Worm (Caenorhabditis elegans) whole organism, young adult: ENCODE data around the gene AC3.12.
A peak's percentile ranks its signal among the peaks of the same experiment; 100 is the strongest.
"Not testable (repeated sequence)": the region's sequence is repeated elsewhere in the genome, so short reads cannot be mapped to it uniquely, and the experiment has no call there.

Experiments used
- B0019.2 ChIP-seq: fragments of 200-800 bp; sonication (Bioruptor generic); conservative IDR thresholded peaks from 2 replicates; pipeline ENCODE4 v1.3.6; 2022; ENCODE audit warnings: missing genetic modification reagents, missing genetic modification characterization, missing compliant biosample characterization
- B0035.1 ChIP-seq: sonication (generic microtip); optimal IDR thresholded peaks from 2 replicates; lab custom pipeline; 2016; ENCODE audit warnings: missing genetic modification characterization, mild to moderate bottlenecking, missing compliant biosample characterization, missing genotype, missing genetic modification reagents
- B0336.3 ChIP-seq: fragments of 200-800 bp; sonication (Bioruptor generic); IDR thresholded peaks from 2 replicates; pipeline ENCODE4 v1.3.6; 2022; ENCODE audit warnings: missing genetic modification characterization, missing compliant biosample characterization
- C06A6.2 ChIP-seq: fragments of 200-800 bp; sonication (Bioruptor generic); conservative IDR thresholded peaks from 2 replicates; pipeline ENCODE4 v1.3.6; 2022; ENCODE audit warnings: missing genetic modification characterization, missing compliant biosample characterization
- F22D6.2 ChIP-seq: sonication (generic microtip); optimal IDR thresholded peaks from 2 replicates; lab custom pipeline; 2016; ENCODE audit warnings: mild to moderate bottlenecking, missing genetic modification characterization, missing compliant biosample characterization
- F33H1.4 ChIP-seq: fragments of 200-800 bp; sonication (Bioruptor generic); IDR thresholded peaks from 2 replicates; pipeline ENCODE4 v1.3.6; 2022; ENCODE audit warnings: missing genetic modification reagents, missing genetic modification characterization, missing compliant biosample characterization
- F37B4.10 ChIP-seq: fragments of 200-800 bp; sonication (Bioruptor generic); IDR thresholded peaks from 2 replicates; pipeline ENCODE4 v1.3.6; 2022; ENCODE audit warnings: missing genetic modification characterization, missing compliant biosample characterization
- F52B5.7 ChIP-seq: sonication (generic microtip); optimal IDR thresholded peaks from 2 replicates; lab custom pipeline; 2016; ENCODE audit warnings: mild to moderate bottlenecking, missing genetic modification characterization, missing compliant biosample characterization
- K12H6.12 ChIP-seq: fragments of 200-800 bp; sonication (Bioruptor generic); optimal IDR thresholded peaks from 2 replicates; lab custom pipeline; 2018; ENCODE audit warnings: mild to moderate bottlenecking, missing genetic modification characterization, missing compliant biosample characterization
- Y53F4B.3 ChIP-seq: fragments of 200-800 bp; sonication (Bioruptor generic); IDR thresholded peaks from 2 replicates; pipeline ENCODE4 v1.3.6; 2022; ENCODE audit warnings: missing genetic modification reagents, missing genetic modification characterization, missing compliant biosample characterization
- Y79H2A.3 ChIP-seq: fragments of 200-800 bp; sonication (Bioruptor generic); conservative IDR thresholded peaks from 2 replicates; pipeline ENCODE4 v1.3.6; 2022; ENCODE audit warnings: missing genetic modification reagents, missing genetic modification characterization, missing compliant biosample characterization
- aptf-2 ChIP-seq: fragments of 200-800 bp; sonication (Bioruptor generic); conservative IDR thresholded peaks from 2 replicates; pipeline ENCODE4 v1.3.6; 2022; ENCODE audit warnings: missing genetic modification reagents, missing genetic modification characterization, missing compliant biosample characterization
- athp-1 ChIP-seq: sonication (generic microtip); optimal IDR thresholded peaks from 2 replicates; lab custom pipeline; 2017; ENCODE audit warnings: mild to moderate bottlenecking, missing genetic modification characterization, missing compliant biosample characterization
- bed-1 ChIP-seq: fragments of 200-800 bp; sonication (Bioruptor generic); IDR thresholded peaks from 2 replicates; pipeline ENCODE4 v1.3.6; 2022; ENCODE audit warnings: missing genetic modification reagents, missing genetic modification characterization, missing compliant biosample characterization
- bed-2 ChIP-seq: fragments of 200-800 bp; sonication (Bioruptor generic); IDR thresholded peaks from 2 replicates; pipeline ENCODE4 v1.3.6; 2022; ENCODE audit warnings: missing genetic modification reagents, missing genetic modification characterization, missing compliant biosample characterization
- cebp-2 ChIP-seq: fragments of 200-800 bp; sonication (Bioruptor generic); IDR thresholded peaks from 2 replicates; pipeline ENCODE4 v1.3.6; 2022; ENCODE audit warnings: missing genetic modification characterization, missing compliant biosample characterization
- ceh-100 ChIP-seq: fragments of 200-800 bp; sonication (Bioruptor generic); IDR thresholded peaks from 2 replicates; pipeline ENCODE4 v1.3.6; 2022; ENCODE audit warnings: missing genetic modification reagents, missing genetic modification characterization, missing compliant biosample characterization
- ceh-40 ChIP-seq: fragments of 200-800 bp; sonication (Bioruptor generic); IDR thresholded peaks from 2 replicates; pipeline ENCODE4 v1.3.6; 2022; ENCODE audit warnings: missing genetic modification characterization, missing compliant biosample characterization
- ekl-4 ChIP-seq: fragments of 200-800 bp; sonication (Bioruptor generic); IDR thresholded peaks from 2 replicates; pipeline ENCODE4 v1.3.6; 2022; ENCODE audit warnings: missing genetic modification reagents, missing genetic modification characterization, missing compliant biosample characterization
- hmg-1.2 ChIP-seq: fragments of 200-800 bp; sonication (Bioruptor generic); IDR thresholded peaks from 2 replicates; pipeline ENCODE4 v1.3.6; 2022; ENCODE audit warnings: missing genetic modification reagents, missing genetic modification characterization, missing compliant biosample characterization
- hmg-20 ChIP-seq: fragments of 200-800 bp; sonication (Bioruptor generic); IDR thresholded peaks from 2 replicates; pipeline ENCODE4 v1.3.6; 2022; ENCODE audit warnings: missing genetic modification reagents, missing genetic modification characterization, missing compliant biosample characterization
- lag-1 ChIP-seq: fragments of 200-800 bp; sonication (Bioruptor generic); IDR thresholded peaks from 2 replicates; pipeline ENCODE4 v1.3.6; 2022; ENCODE audit warnings: missing genetic modification reagents, missing genetic modification characterization, missing compliant biosample characterization
- let-526 ChIP-seq: fragments of 200-800 bp; sonication (Bioruptor generic); IDR thresholded peaks from 2 replicates; pipeline ENCODE4 v1.3.6; 2022; ENCODE audit warnings: missing genetic modification reagents, missing genetic modification characterization, missing compliant biosample characterization
- let-607 ChIP-seq, 2 experiments: fragments of 200-800 bp in 1 of 2; sonication (Bioruptor generic) in 1 of 2; sonication (generic microtip) in 1 of 2; optimal IDR thresholded peaks; 2 replicates each; lab custom pipeline; 2016 to 2018; ENCODE audit warnings: mild to moderate bottlenecking in 2 of 2, missing compliant biosample characterization in 2 of 2, missing genetic modification characterization in 2 of 2, moderate library complexity in 2 of 2, missing genotype in 1 of 2
- lin-26 ChIP-seq: fragments of 200-800 bp; sonication (Bioruptor generic); IDR thresholded peaks from 2 replicates; pipeline ENCODE4 v1.3.6; 2022; ENCODE audit warnings: missing genetic modification reagents, missing genetic modification characterization, missing compliant biosample characterization
- lin-35 ChIP-seq, 3 experiments: fragments of 150-350 bp in 2 of 3; sonication (generic microtip) in 1 of 3; optimal IDR thresholded peaks; 2 replicates each; lab custom pipeline; 2014 to 2018; ENCODE audit warnings: missing biosample characterization in 3 of 3, missing genetic modification characterization in 3 of 3, missing genetic modification reagents in 3 of 3
- lin-40 ChIP-seq: sonication (generic microtip); optimal IDR thresholded peaks from 2 replicates; lab custom pipeline; 2016; ENCODE audit warnings: missing genetic modification characterization, mild to moderate bottlenecking, missing compliant biosample characterization, missing genotype, missing genetic modification reagents
- lir-1 ChIP-seq: fragments of 200-800 bp; sonication (Bioruptor generic); conservative IDR thresholded peaks from 2 replicates; pipeline ENCODE4 v1.3.6; 2022; ENCODE audit warnings: missing genetic modification reagents, missing genetic modification characterization, missing compliant biosample characterization
- lsl-1 ChIP-seq: fragments of 200-800 bp; sonication (Bioruptor generic); optimal IDR thresholded peaks from 2 replicates; lab custom pipeline; 2018; ENCODE audit warnings: mild to moderate bottlenecking, missing genetic modification characterization, moderate library complexity, missing compliant biosample characterization
- madf-10 ChIP-seq: sonication (generic microtip); optimal IDR thresholded peaks from 2 replicates; lab custom pipeline; 2016; ENCODE audit warnings: mild to moderate bottlenecking, missing genetic modification characterization, missing compliant biosample characterization
- madf-3 ChIP-seq: fragments of 200-800 bp; sonication (Bioruptor generic); IDR thresholded peaks from 2 replicates; pipeline ENCODE4 v1.3.6; 2022; ENCODE audit warnings: missing genetic modification reagents, missing genetic modification characterization, missing compliant biosample characterization
- madf-8 ChIP-seq: fragments of 200-800 bp; sonication (Bioruptor generic); conservative IDR thresholded peaks from 2 replicates; pipeline ENCODE4 v1.3.6; 2022; ENCODE audit warnings: missing genetic modification reagents, missing genetic modification characterization, missing compliant biosample characterization
- mcd-1 ChIP-seq: fragments of 200-800 bp; sonication (Bioruptor generic); IDR thresholded peaks from 2 replicates; pipeline ENCODE4 v1.3.6; 2022; ENCODE audit warnings: missing genetic modification reagents, missing genetic modification characterization, missing compliant biosample characterization
- nfyb-1 ChIP-seq: fragments of 200-800 bp; sonication (Bioruptor generic); IDR thresholded peaks from 2 replicates; pipeline ENCODE4 v1.3.6; 2022; ENCODE audit warnings: missing genetic modification reagents, missing genetic modification characterization, missing compliant biosample characterization
- nhr-80 ChIP-seq: sonication (generic microtip); optimal IDR thresholded peaks from 2 replicates; lab custom pipeline; 2016; ENCODE audit warnings: missing genetic modification characterization, missing compliant biosample characterization
- nhr-90 ChIP-seq: sonication (generic microtip); optimal IDR thresholded peaks from 2 replicates; lab custom pipeline; 2016; ENCODE audit warnings: missing genotype, mild to moderate bottlenecking, missing genetic modification characterization, missing compliant biosample characterization
- pbrm-1 ChIP-seq: fragments of 200-800 bp; sonication (Bioruptor generic); IDR thresholded peaks from 2 replicates; pipeline ENCODE4 v1.3.6; 2022; ENCODE audit warnings: missing genetic modification reagents, missing genetic modification characterization, missing compliant biosample characterization
- rcor-1 ChIP-seq: fragments of 200-800 bp; sonication (Bioruptor generic); IDR thresholded peaks from 2 replicates; pipeline ENCODE4 v1.3.6; 2022; ENCODE audit warnings: missing genetic modification reagents, missing genetic modification characterization, missing compliant biosample characterization
- sea-2 ChIP-seq: fragments of 200-800 bp; sonication (Bioruptor generic); IDR thresholded peaks from 2 replicates; pipeline ENCODE4 v1.3.6; 2022; ENCODE audit warnings: missing genetic modification characterization, missing compliant biosample characterization
- snpc-4 ChIP-seq, 5 experiments: fragments of 150-350 bp in 1 of 5; sonication (generic microtip) in 4 of 5; optimal IDR thresholded peaks; 2 replicates each; lab custom pipeline; 2014 to 2018; ENCODE audit warnings: missing genetic modification characterization in 5 of 5, missing biosample characterization in 3 of 5, antibody characterized with exemption in 2 of 5, mild to moderate bottlenecking in 2 of 5, missing compliant biosample characterization in 2 of 5, missing genotype in 2 of 5, moderate library complexity in 2 of 5, missing genetic modification reagents in 1 of 5
- somi-1 ChIP-seq: fragments of 200-800 bp; sonication (Bioruptor generic); optimal IDR thresholded peaks from 2 replicates; lab custom pipeline; 2018; ENCODE audit warnings: mild to moderate bottlenecking, missing genetic modification characterization, missing compliant biosample characterization
- tbp1 ChIP-seq: fragments of 200-800 bp; sonication (Bioruptor generic); optimal IDR thresholded peaks from 2 replicates; lab custom pipeline; 2018; ENCODE audit warnings: mild to moderate bottlenecking, missing genetic modification characterization, missing compliant biosample characterization
- xnd-1 ChIP-seq: sonication (generic microtip); optimal IDR thresholded peaks from 2 replicates; lab custom pipeline; 2016; ENCODE audit warnings: missing genotype, missing genetic modification reagents, missing genetic modification characterization, missing compliant biosample characterization
- ztf-18 ChIP-seq: sonication (generic microtip); optimal IDR thresholded peaks from 2 replicates; lab custom pipeline; 2016; ENCODE audit warnings: missing genotype, mild to moderate bottlenecking, missing genetic modification characterization, missing compliant biosample characterization
- ztf-25 ChIP-seq: fragments of 200-800 bp; sonication (Bioruptor generic); IDR thresholded peaks from 2 replicates; pipeline ENCODE4 v1.3.6; 2022; ENCODE audit warnings: missing genetic modification reagents, missing genetic modification characterization, missing compliant biosample characterization
- ztf-26 ChIP-seq: sonication (generic microtip); optimal IDR thresholded peaks from 2 replicates; lab custom pipeline; 2017; ENCODE audit warnings: missing genetic modification characterization, missing compliant biosample characterization
- ztf-6 ChIP-seq: fragments of 200-800 bp; sonication (Bioruptor generic); IDR thresholded peaks from 2 replicates; pipeline ENCODE4 v1.3.6; 2022; ENCODE audit warnings: missing genetic modification reagents, missing genetic modification characterization, missing compliant biosample characterization

Gene AC3.12

DNA sequence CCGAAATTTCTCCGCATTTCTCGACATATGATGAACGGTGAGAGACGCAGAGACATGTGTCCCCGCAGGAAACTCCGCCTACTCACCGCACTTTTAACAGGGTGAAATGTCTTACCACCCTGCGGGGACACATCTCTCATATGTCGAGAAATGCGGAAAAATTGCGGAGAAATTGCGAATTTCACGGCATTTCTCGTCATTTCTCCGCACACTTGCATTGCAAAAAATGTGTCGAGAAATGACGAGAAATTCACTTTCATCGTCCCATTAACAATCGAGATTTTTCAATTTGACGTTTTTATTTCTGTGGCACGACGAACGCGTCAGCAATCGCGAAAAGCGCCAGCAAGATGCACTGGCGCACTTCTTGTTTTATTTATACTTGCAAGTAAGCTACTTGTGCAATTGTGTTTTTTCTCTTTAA is 37.3 kb downstream of the AC3.12 start, which contains the start of gene K07C5.13 (continued):
- peak; percentile 88 for TF ChIP-seq B0336.3 (GFP tag; lab: Robert Waterston, UW)
- peak in 1 of 3 experiments; percentile 57 for TF ChIP-seq lin-35 (GFP tag; optimal IDR thresholded peaks at IDR 0.05; lab: Kevin White, UChicago)
- peak; percentile 67 for TF ChIP-seq B0035.1
- TF ChIP-seq nhr-80 (tag; lab: Kevin White, UChicago) = peak; percentile 55
- TF ChIP-seq let-607 (tag; optimal IDR thresholded peaks at IDR 0.05; lab: Kevin White, UChicago) = peak in 1 of 2 experiments; percentile 0
- TF ChIP-seq lag-1 (GFP tag; lab: Robert Waterston, UW) = peak; percentile 83; the same call in 1 of the 2 replicates
- TF ChIP-seq Y53F4B.3 (GFP tag; lab: Robert Waterston, UW) = 0 out of 2 replicates have a peak, but pooled peaks have one; percentile 45
- peak; percentile 25 for TF ChIP-seq xnd-1 (tag; lab: Kevin White, UChicago)
- TF ChIP-seq rcor-1 (GFP tag; lab: Robert Waterston, UW) = peak; percentile 91
- TF ChIP-seq hmg-1.2 (GFP tag; lab: Robert Waterston, UW) = peak; percentile 83
- TF ChIP-seq lin-40 (tag; lab: Kevin White, UChicago) = peak; percentile 93
- TF ChIP-seq somi-1 (GFP tag; lab: Kevin White, UChicago) = peak; percentile 67
- TF ChIP-seq F52B5.7 (tag; lab: Kevin White, UChicago) = peak; percentile 54
- TF ChIP-seq ceh-40 = 0 out of 2 replicates have a peak, but pooled peaks have one; percentile 56
- peak; percentile 91 for TF ChIP-seq aptf-2 (GFP tag; lab: Robert Waterston, UW)
- TF ChIP-seq let-526 = peak; percentile 76; the same call in 1 of the 2 replicates
- peak; percentile 99 for TF ChIP-seq F37B4.10 (GFP tag; lab: Robert Waterston, UW)
- peak; percentile 83 for TF ChIP-seq hmg-20 (GFP tag; lab: Robert Waterston, UW)
- TF ChIP-seq madf-3 (GFP tag; lab: Robert Waterston, UW) = peak; percentile 93
- TF ChIP-seq ztf-18 (tag; lab: Kevin White, UChicago) = peak; percentile 96
- 0 out of 2 replicates have a peak, but pooled peaks have one; percentile 68 for TF ChIP-seq ztf-25 (GFP tag; lab: Robert Waterston, UW)
- peak; percentile 48 for TF ChIP-seq F22D6.2 (tag; lab: Kevin White, UChicago)
- peak; percentile 100 for TF ChIP-seq pbrm-1 (GFP tag; lab: Robert Waterston, UW)
- TF ChIP-seq sea-2 = peak; percentile 90
- peak; percentile 87 for TF ChIP-seq lir-1 (GFP tag; lab: Robert Waterston, UW)
- peak; percentile 79 for TF ChIP-seq lin-26 (GFP tag; lab: Robert Waterston, UW)
- TF ChIP-seq madf-10 (tag; lab: Kevin White, UChicago) = peak; percentile 38
- TF ChIP-seq nhr-90 (tag; lab: Kevin White, UChicago) = peak; percentile 20
- peak; percentile 67 for TF ChIP-seq ceh-100 (GFP tag; lab: Robert Waterston, UW)
- peak; percentile 70 for TF ChIP-seq B0019.2 (GFP tag; lab: Robert Waterston, UW)
- TF ChIP-seq athp-1 (tag; lab: Kevin White, UChicago) = peak; percentile 50
- TF ChIP-seq tbp1 (GFP tag; lab: Kevin White, UChicago) = peak; percentile 73
- TF ChIP-seq bed-2 (GFP tag; lab: Robert Waterston, UW) = peak; percentile 80; the same call in 1 of the 2 replicates
- peak; percentile 68 for TF ChIP-seq F33H1.4 (GFP tag; lab: Robert Waterston, UW)
- not testable (repeated sequence) for TF ChIP-seq snpc-4 (GFP tag; optimal IDR thresholded peaks at IDR 0.05; lab: Kevin White, UChicago)
- peak in 2 of 4 experiments; percentile 69 to 72 for TF ChIP-seq snpc-4 (tag; optimal IDR thresholded peaks at IDR 0.05; lab: Kevin White, UChicago)
- peak; percentile 91 for TF ChIP-seq ztf-26 (tag; lab: Kevin White, UChicago)
- peak; percentile 40; the same call in 1 of the 2 replicates for TF ChIP-seq madf-8 (GFP tag; lab: Robert Waterston, UW)
- peak; percentile 95 for TF ChIP-seq nfyb-1 (GFP tag; lab: Robert Waterston, UW)
- TF ChIP-seq bed-1 (GFP tag; lab: Robert Waterston, UW) = 0 out of 2 replicates have a peak, but pooled peaks have one; percentile 51
- TF ChIP-seq K12H6.12 (tag; lab: Kevin White, UChicago) = peak; percentile 23
- TF ChIP-seq C06A6.2 (GFP tag; lab: Robert Waterston, UW) = peak; percentile 93
- TF ChIP-seq Y79H2A.3 (GFP tag; lab: Robert Waterston, UW) = peak; percentile 86
- peak; percentile 51 for TF ChIP-seq lsl-1 (GFP tag; lab: Kevin White, UChicago)
- TF ChIP-seq ztf-6 = peak; percentile 68; the same call in 1 of the 2 replicates
- peak; percentile 95 for TF ChIP-seq ekl-4 (GFP tag; lab: Robert Waterston, UW)
- TF ChIP-seq mcd-1 (GFP tag; lab: Robert Waterston, UW) = peak; percentile 93
- TF ChIP-seq cebp-2 (GFP tag; lab: Robert Waterston, UW) = peak; percentile 72; the same call in 1 of the 2 replicates
